Worm (Caenorhabditis elegans): Measurements from ENCODE around the gene F25G6.8.

The F25G6.8 gene

DNA sequence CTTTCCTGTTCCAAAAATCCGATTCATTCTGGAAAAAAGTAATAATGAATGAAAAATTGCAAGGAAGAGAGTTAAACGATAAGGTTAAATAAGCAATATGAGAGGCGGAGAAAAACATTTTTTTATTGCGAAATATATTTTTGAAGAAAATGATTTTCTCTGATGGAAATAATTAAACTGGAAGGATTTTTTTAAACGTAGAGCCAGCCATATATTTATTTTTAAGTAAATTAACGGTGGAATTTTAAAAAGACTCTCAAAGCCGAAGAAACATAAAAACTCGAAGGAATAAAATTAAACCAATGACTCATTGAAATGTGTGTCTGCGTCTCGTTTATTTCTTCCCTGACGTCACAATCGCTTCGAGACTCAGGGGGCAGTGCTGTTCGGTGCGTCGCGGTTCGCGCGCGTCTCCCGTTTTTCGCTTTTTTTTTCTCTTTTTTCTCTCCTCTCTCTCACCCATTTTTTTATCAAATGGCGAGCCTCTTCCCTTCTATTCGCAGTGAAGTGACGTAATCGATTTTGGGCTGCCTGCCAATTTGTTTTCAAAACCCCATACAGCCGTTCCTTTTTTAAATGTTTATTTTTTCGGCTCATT lies 41.2 kb upstream of the F25G6.8 start, which contains the start of gene vps-60 (continued):
- TF ChIP-seq ets-4 (tag; optimal IDR thresholded peaks at IDR 0.05) (peak; percentile 34), ceh-48 (tag; optimal IDR thresholded peaks at IDR 0.05) (no peak), unc-55 (GFP tag; optimal IDR thresholded peaks at IDR 0.05) (peak; percentile 61), dve-1 (tag; optimal IDR thresholded peaks at IDR 0.05) (peak; percentile 48), ceh-24 (tag; optimal IDR thresholded peaks at IDR 0.05) (no peak), unc-42 (tag; optimal IDR thresholded peaks at IDR 0.05) (peak; percentile 88)

DNA sequence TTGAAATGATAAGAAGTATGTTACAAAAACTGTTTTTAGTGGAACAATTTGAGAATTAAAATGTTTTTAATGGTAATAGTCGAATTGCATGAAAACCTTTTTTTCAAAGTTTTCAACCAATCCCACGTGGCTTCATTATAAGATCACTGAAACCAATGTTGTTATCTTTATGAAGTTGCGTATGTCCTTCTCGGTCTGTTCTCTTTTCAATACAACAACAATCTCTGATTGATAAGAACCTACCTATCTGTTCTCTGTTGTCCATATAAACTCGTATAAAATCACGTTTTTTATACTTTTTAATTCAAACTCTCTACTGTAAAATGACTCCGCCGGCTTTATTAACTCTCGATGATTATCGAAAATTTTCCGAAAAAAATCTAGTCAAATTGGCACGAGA lies 38.3 kb upstream of the F25G6.8 start, which contains the start of gene F41E6.5:
F41E6.5 (plus strand) TSS at position 209 of the 400 bp plus-strand sequence.
- TF ChIP-seq T23F11.4 (GFP tag; optimal IDR thresholded peaks at IDR 0.05) (no peak), pha-2 (tag; optimal IDR thresholded peaks at IDR 0.05) (no peak), elt-2 (tag; optimal IDR thresholded peaks at IDR 0.05) (peak; percentile 65), dve-1 (tag; optimal IDR thresholded peaks at IDR 0.05) (no peak)

DNA sequence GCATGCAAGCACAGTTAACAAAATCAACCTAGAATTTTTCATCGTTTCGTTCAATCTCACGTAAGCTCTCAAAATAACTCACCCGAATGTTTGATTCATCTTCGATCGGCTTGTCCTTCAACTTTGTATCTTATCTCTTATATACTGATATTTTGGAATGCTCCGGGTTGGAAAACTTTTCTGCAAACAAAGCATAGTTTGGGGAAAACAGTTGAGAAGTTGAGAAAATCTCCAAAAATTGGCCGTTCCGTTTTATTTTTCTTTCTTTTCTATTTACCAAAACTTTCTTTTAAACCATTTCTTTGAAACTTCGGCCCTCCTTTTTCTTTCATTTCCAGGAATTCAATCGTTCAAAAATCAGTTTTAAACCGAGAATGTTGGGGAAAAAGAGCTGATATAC lies 37.7 kb upstream of the F25G6.8 start, which contains the start of gene F41E6.15:
F41E6.15 (minus strand) TSS at position 101 of the 400 bp plus-strand sequence.
- TF ChIP-seq pha-4 (tag; optimal IDR thresholded peaks at IDR 0.05) (no peak), ceh-2 (tag; optimal IDR thresholded peaks at IDR 0.05) (no peak), mec-3 (tag; optimal IDR thresholded peaks at IDR 0.05; ENCODE audit: borderline replicate concordance) (no peak), syd-9 (tag; optimal IDR thresholded peaks at IDR 0.05) (no peak), unc-42 (tag; optimal IDR thresholded peaks at IDR 0.05) (no peak), unc-86 (tag; optimal IDR thresholded peaks at IDR 0.05) (no peak), pqm-1 (tag; optimal IDR thresholded peaks at IDR 0.05) (no peak), rnt-1 (tag; optimal IDR thresholded peaks at IDR 0.05) (no peak), ets-4 (tag; optimal IDR thresholded peaks at IDR 0.05) (no peak), ceh-34 (tag; optimal IDR thresholded peaks at IDR 0.05) (no peak)

DNA sequence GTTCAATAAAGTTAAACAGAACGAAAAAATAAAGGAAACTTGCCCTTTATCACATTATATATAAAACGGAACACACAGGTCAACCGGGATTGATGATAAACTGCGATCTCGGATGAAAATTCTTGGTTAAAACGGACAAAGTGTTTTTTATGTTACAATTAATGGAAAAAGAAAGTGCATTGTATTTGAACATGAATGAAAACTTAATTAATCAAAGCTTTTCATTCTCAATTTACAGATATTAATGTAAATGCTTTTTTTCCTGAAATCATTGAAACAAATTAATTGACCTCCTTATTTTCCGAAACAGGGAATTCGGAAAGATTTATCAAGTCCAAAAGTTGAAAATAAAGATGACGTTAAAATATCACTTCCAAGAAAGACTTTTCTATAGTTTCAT lies 36.4 kb upstream of the F25G6.8 start, which contains the start of gene F41E6.8:
F41E6.8 (minus strand) TSS at position 101 of the 400 bp plus-strand sequence.
- no peak for TF ChIP-seq hlh-6 (tag; optimal IDR thresholded peaks at IDR 0.05)
- TF ChIP-seq fkh-10 (GFP tag; optimal IDR thresholded peaks at IDR 0.05): no peak
- no peak for TF ChIP-seq unc-42 (tag; optimal IDR thresholded peaks at IDR 0.05)
- TF ChIP-seq lim-6 (tag; optimal IDR thresholded peaks at IDR 0.05): no peak

DNA sequence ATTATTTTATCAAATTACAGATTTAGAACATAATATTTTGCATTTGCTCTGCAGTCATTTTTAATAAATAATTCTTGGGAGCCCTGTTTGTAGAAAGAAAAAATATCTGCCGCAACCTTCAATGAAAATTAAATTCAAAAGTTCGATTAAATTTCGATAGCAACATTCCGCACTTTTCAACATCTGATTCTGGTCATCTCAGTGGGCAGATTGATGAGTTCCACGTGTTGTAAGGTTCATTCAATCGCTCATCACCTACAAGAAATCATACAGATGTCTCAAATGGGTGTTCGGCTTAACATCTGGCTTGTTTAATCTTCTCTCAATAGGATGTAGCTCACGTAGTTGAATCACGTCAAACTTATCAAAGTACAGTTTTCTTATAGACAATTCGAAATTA lies 35.0 kb upstream of the F25G6.8 start:
- TF ChIP-seq hlh-6 (tag; optimal IDR thresholded peaks at IDR 0.05): no peak
- peak; percentile 15 for TF ChIP-seq hlh-8 (tag; optimal IDR thresholded peaks at IDR 0.05)

DNA sequence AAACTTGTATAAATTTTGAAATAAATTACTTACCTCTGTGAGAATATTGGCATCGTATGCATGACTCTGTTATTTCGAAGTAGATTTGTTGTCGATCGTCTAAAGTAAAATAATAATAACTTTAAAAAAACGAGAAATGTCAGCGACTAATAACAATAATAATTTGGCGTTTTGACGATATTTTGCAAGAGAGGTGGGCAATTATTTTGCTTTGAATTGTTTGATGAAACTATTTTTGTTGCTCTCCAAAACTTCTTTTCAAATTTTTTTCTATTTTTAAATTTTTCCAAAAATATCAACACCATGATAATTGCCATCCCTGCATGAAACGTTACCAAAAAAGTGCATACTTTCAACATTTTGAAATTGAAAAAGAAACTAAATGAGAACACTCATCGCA lies 34.2 kb upstream of the F25G6.8 start, which contains the start of gene F41E6.7:
F41E6.7 (minus strand) TSS at position 101 of the 400 bp plus-strand sequence.
- TF ChIP-seq fkh-10 (GFP tag; optimal IDR thresholded peaks at IDR 0.05) (no peak), nhr-11 (tag; optimal IDR thresholded peaks at IDR 0.05) (no peak), ets-4 (tag; optimal IDR thresholded peaks at IDR 0.05) (no peak), lin-11 (tag; optimal IDR thresholded peaks at IDR 0.05) (no peak), hlh-6 (tag; optimal IDR thresholded peaks at IDR 0.05) (no peak), K09A11.1 (tag; optimal IDR thresholded peaks at IDR 0.05; ENCODE audit: insufficient read depth) (no peak), pha-2 (tag; optimal IDR thresholded peaks at IDR 0.05) (no peak), ceh-2 (tag; optimal IDR thresholded peaks at IDR 0.05) (no peak), ceh-18 (tag; optimal IDR thresholded peaks at IDR 0.05) (no peak)

DNA sequence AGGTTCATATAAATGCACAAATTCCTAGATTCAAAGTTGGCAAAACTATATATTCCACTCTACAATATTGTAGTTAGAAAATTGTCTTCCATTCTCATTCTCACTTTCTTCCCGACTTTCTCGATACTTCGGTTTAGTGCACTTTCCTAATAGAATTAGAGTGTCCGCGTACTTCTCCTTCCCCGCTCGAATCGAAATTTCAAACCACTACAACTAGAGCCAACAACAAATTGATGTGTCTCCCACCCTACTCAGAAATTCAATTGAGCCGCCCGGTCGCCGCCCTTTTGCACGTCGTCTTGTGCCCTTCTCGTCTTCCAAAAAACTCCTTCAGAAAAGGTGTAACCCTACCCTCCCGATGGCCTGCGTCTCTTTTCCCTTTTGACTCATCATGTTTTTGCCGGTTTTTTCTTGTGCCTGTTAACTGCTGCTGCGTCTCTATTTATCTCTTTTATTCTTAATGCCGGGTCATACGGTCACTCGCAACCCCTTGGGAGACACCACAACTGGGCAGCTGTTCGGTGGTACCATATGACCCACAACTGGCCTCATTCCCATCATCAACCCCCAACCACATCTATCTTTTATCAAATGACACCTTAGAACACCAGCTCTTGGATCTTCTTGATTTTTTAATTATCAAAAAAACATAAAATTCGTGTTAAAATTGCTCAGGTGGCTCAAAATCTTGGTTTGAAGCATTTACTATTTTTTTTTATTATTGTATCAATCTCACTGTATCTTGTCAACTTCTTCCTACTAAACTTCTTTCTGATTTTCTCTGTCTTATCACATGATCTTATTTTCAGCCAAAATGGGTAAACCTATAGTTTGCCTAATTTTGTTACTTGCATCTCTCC lies 29.4 kb upstream of the F25G6.8 start, which contains the start of gene tag-196:
tag-196 (plus strand) TSS at position 810 of the 860 bp plus-strand sequence.
- TF ChIP-seq unc-55 (GFP tag; optimal IDR thresholded peaks at IDR 0.05) (no peak), pha-2 (tag; optimal IDR thresholded peaks at IDR 0.05) (no peak), ceh-45 (GFP tag; IDR thresholded peaks at IDR 0.05) (0 out of 2 replicates have a peak, but pooled peaks have one; percentile 47), unc-42 (tag; optimal IDR thresholded peaks at IDR 0.05) (peak; percentile 95), pros-1 (tag; optimal IDR thresholded peaks at IDR 0.05) (no peak), hlh-30 (tag; optimal IDR thresholded peaks at IDR 0.05; ENCODE audit: insufficient read depth) (peak; percentile 29), ceh-24 (tag; optimal IDR thresholded peaks at IDR 0.05) (no peak), ceh-30 (tag; optimal IDR thresholded peaks at IDR 0.05) (no peak), ets-4 (tag; optimal IDR thresholded peaks at IDR 0.05) (no peak), tbx-2 (tag; optimal IDR thresholded peaks at IDR 0.05) (peak; percentile 37), madf-2 (tag; optimal IDR thresholded peaks at IDR 0.05) (no peak), C08G9.2 (tag; optimal IDR thresholded peaks at IDR 0.05) (no peak), syd-9 (tag; optimal IDR thresholded peaks at IDR 0.05) (no peak), gmeb-2 (tag; optimal IDR thresholded peaks at IDR 0.05) (no peak)
